Worm (Caenorhabditis elegans) whole organism, L1 larva: ENCODE data around the gene T28D6.6.

Experiments
- C04F5.9 ChIP-seq: sonication (generic microtip); optimal IDR thresholded peaks from 2 replicates; lab custom pipeline; 2016; ENCODE audit warnings: missing genetic modification characterization, missing compliant biosample characterization
- C16A3.4 ChIP-seq: fragments of 150-350 bp; optimal IDR thresholded peaks from 2 replicates; lab custom pipeline; 2014; ENCODE audit warnings: missing biosample characterization, missing genetic modification characterization
- Y116A8C.19 ChIP-seq: sonication (generic microtip); optimal IDR thresholded peaks from 2 replicates; lab custom pipeline; 2016; ENCODE audit warnings: missing compliant biosample characterization, missing genetic modification characterization, borderline replicate concordance
- ama-1 ChIP-seq: fragments of 150-350 bp; optimal IDR thresholded peaks from 2 replicates; lab custom pipeline; 2014
- ceh-63 ChIP-seq: fragments of 200-800 bp; sonication (Bioruptor generic); optimal IDR thresholded peaks from 2 replicates; lab custom pipeline; 2018; ENCODE audit warnings: mild to moderate bottlenecking, missing genetic modification characterization, missing compliant biosample characterization
- ceh-82 ChIP-seq, 3 experiments: fragments of 150-350 bp in 1 of 3; sonication (generic microtip) in 2 of 3; optimal IDR thresholded peaks; 2 replicates each; lab custom pipeline; 2014 to 2017; ENCODE audit warnings: missing biosample characterization in 3 of 3, missing genetic modification characterization in 3 of 3
- ceh-90 ChIP-seq: sonication (generic microtip); optimal IDR thresholded peaks from 2 replicates; lab custom pipeline; 2016; ENCODE audit warnings: missing genetic modification characterization, missing compliant biosample characterization
- ces-1 ChIP-seq: fragments of 150-350 bp; optimal IDR thresholded peaks from 2 replicates; lab custom pipeline; 2014; ENCODE audit warnings: missing biosample characterization, missing genetic modification reagents, missing genetic modification characterization
- dpl-1 ChIP-seq, 3 experiments: fragments of 150-350 bp in 2 of 3; sonication (generic microtip) in 1 of 3; optimal IDR thresholded peaks; 2 replicates each; lab custom pipeline; 2014 to 2017; ENCODE audit warnings: missing biosample characterization in 3 of 3, missing genetic modification characterization in 3 of 3, missing genetic modification reagents in 3 of 3
- efl-1 ChIP-seq, 4 experiments: fragments of 150-350 bp; optimal IDR thresholded peaks in 3 of 4; peaks in 1 of 4; 1 replicate in 1 of 4; 2 replicates in 3 of 4; lab custom pipeline; 2014; ENCODE audit warnings: missing biosample characterization in 2 of 4, missing genetic modification characterization in 2 of 4, missing genetic modification reagents in 2 of 4
- efl-3 ChIP-seq: fragments of 200-800 bp; sonication (Bioruptor generic); optimal IDR thresholded peaks from 2 replicates; lab custom pipeline; 2018; ENCODE audit warnings: mild to moderate bottlenecking, missing genetic modification characterization, missing compliant biosample characterization
- elt-3 ChIP-seq, 6 experiments: fragments of 150-350 bp in 1 of 6; sonication (generic microtip); optimal IDR thresholded peaks; 2 replicates each; lab custom pipeline; 2017 to 2018; ENCODE audit warnings: missing biosample characterization in 6 of 6, missing genetic modification characterization in 6 of 6, inconsistent platforms in 1 of 6
- ets-5 ChIP-seq: fragments of 200-800 bp; sonication (Bioruptor generic); IDR thresholded peaks from 2 replicates; pipeline ENCODE4 v1.3.6; 2022; ENCODE audit warnings: missing genetic modification characterization, missing compliant biosample characterization
- fkh-4 ChIP-seq: sonication (generic microtip); optimal IDR thresholded peaks from 2 replicates; lab custom pipeline; 2016; ENCODE audit warnings: missing compliant biosample characterization, missing genetic modification characterization, borderline replicate concordance
- irx-1 ChIP-seq: sonication (generic microtip); optimal IDR thresholded peaks from 2 replicates; lab custom pipeline; 2016; ENCODE audit warnings: missing genetic modification characterization, missing compliant biosample characterization
- lin-14 ChIP-seq: fragments of 200-800 bp; sonication (Bioruptor generic); optimal IDR thresholded peaks from 2 replicates; lab custom pipeline; 2018; ENCODE audit warnings: mild to moderate bottlenecking, missing genetic modification characterization, moderate library complexity, missing compliant biosample characterization
- lin-15B ChIP-seq: fragments of 150-350 bp; sonication (generic microtip); optimal IDR thresholded peaks from 3 replicates; lab custom pipeline; 2014; ENCODE audit warnings: missing biosample characterization, missing genetic modification characterization
- lin-35 ChIP-seq, 2 experiments: fragments of 150-350 bp; optimal IDR thresholded peaks; 2 replicates each; lab custom pipeline; 2014; ENCODE audit warnings: missing biosample characterization in 2 of 2, missing genetic modification characterization in 2 of 2, missing genetic modification reagents in 2 of 2
- lsy-2 ChIP-seq, 2 experiments: fragments of 150-350 bp; optimal IDR thresholded peaks; 2 replicates each; lab custom pipeline; 2014; ENCODE audit warnings: missing biosample characterization in 2 of 2, missing genetic modification characterization in 2 of 2
- mab-9 ChIP-seq: fragments of 200-800 bp; sonication (Bioruptor generic); IDR thresholded peaks from 2 replicates; pipeline ENCODE4 v1.3.6; 2022; ENCODE audit warnings: missing genetic modification reagents, missing genetic modification characterization, missing compliant biosample characterization
- mef-2 ChIP-seq: fragments of 150-350 bp; optimal IDR thresholded peaks from 2 replicates; lab custom pipeline; 2014; ENCODE audit warnings: missing biosample characterization, missing genetic modification characterization
- nhr-19 ChIP-seq: fragments of 200-800 bp; sonication (Bioruptor generic); conservative IDR thresholded peaks from 2 replicates; pipeline ENCODE4 v1.3.6; 2022; ENCODE audit warnings: missing genetic modification characterization, missing compliant biosample characterization
- nhr-71 ChIP-seq: sonication (generic microtip); optimal IDR thresholded peaks from 2 replicates; lab custom pipeline; 2016; ENCODE audit warnings: mild to moderate bottlenecking, missing genetic modification characterization, moderate library complexity, missing compliant biosample characterization
- pax-3 ChIP-seq: fragments of 200-800 bp; sonication (Bioruptor generic); optimal IDR thresholded peaks from 2 replicates; lab custom pipeline; 2018; ENCODE audit warnings: mild to moderate bottlenecking, missing genetic modification characterization, moderate library complexity, missing compliant biosample characterization
- skn-1 ChIP-seq: fragments of 150-350 bp; optimal IDR thresholded peaks from 2 replicates; lab custom pipeline; 2014; ENCODE audit warnings: missing biosample characterization, missing genetic modification characterization
- snu-23 ChIP-seq: sonication (generic microtip); optimal IDR thresholded peaks from 2 replicates; lab custom pipeline; 2016; ENCODE audit warnings: missing genetic modification characterization, missing compliant biosample characterization
- swsn-7 ChIP-seq: sonication (generic microtip); optimal IDR thresholded peaks from 2 replicates; lab custom pipeline; 2016; ENCODE audit warnings: missing genetic modification characterization, missing compliant biosample characterization
- unc-98 ChIP-seq: fragments of 200-800 bp; sonication (Bioruptor generic); IDR thresholded peaks from 2 replicates; pipeline ENCODE4 v1.3.6; 2022; ENCODE audit warnings: missing genetic modification characterization, missing compliant biosample characterization
- ztf-11 ChIP-seq, 2 experiments: sonication (generic microtip); optimal IDR thresholded peaks; 2 replicates each; lab custom pipeline; 2016 to 2017; ENCODE audit warnings: missing genetic modification characterization in 2 of 2, missing biosample characterization in 1 of 2, missing compliant biosample characterization in 1 of 2
- ztf-4 ChIP-seq: fragments of 150-350 bp; optimal IDR thresholded peaks from 2 replicates; lab custom pipeline; 2014; ENCODE audit warnings: missing biosample characterization, missing genetic modification characterization

T28D6.6 gene

DNA sequence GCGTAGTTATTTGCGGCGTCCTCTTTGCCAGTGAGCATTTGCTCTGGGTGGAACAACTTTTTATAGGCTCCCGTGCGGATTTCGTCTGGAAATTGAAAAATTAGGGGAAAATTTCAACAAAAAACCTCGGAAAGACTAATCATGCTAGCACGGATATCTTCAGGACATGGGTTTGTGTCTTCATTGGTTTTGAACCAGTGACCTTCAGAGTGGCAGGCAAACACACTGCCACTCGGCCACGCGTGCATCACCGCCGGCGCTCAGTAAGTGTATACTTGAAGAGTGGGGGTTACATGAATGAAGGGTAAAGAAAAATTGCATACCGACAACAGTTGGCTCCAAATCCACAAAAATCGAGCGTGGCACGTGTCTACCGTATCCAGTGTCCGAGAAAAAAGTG is 28.3 kb upstream of the T28D6.6 start (continued):
- peak; percentile 60 for TF ChIP-seq irx-1 (tag; lab: Kevin White, UChicago)
- no peak for TF ChIP-seq ceh-63
- TF ChIP-seq skn-1 (tag; lab: Kevin White, UChicago), result peak; percentile 33
- TF ChIP-seq ceh-82 (tag; optimal IDR thresholded peaks at IDR 0.05; lab: Kevin White, UChicago), result peak; percentile 41 to 82 (median 49)
- TF ChIP-seq ztf-4, result no peak
- no peak for TF ChIP-seq efl-3 (GFP tag; lab: Kevin White, UChicago)

- no peak for TF ChIP-seq ets-5 (GFP tag; lab: Robert Waterston, UW)
- TF ChIP-seq elt-3 (tag; optimal IDR thresholded peaks at IDR 0.05; lab: Kevin White, UChicago), result peak in 1 of 6 experiments; percentile 1
- TF ChIP-seq lin-35 (GFP tag; optimal IDR thresholded peaks at IDR 0.05; lab: Kevin White, UChicago), result no peak
- no peak for TF ChIP-seq snu-23 (GFP tag; lab: Kevin White, UChicago)
Measured at ce11 chrIII:11366467-11366866, 23.6 kb upstream of the T28D6.6 start, which contains the start of gene T28D6.3. Gene T28D6.3 (plus strand): TSS chrIII:11366767.

DNA sequence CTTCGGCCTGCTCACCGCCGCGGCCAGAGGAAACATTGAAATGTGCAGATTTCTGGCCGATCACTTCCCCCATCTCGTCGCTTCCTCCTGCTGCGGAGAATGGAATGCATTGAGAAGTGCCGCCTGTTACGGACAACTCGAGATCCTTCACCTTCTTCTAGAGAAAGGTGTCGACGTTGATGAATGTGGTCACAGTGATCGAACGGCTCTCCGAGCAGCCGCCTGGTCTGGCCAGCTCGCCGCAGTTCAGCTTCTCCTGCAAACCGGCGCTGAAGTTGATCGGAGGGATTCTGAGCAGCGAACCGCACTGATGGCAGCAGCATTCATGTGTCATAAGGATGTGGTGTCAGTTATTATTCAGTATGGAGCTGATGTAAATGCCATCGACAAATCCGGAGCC is 20.0 kb upstream of the T28D6.6 start:
- TF ChIP-seq efl-1 (optimal IDR thresholded peaks at IDR 0.05; lab: Kevin White, UChicago) (no peak), efl-1 (GFP tag; optimal IDR thresholded peaks at IDR 0.05 in 1 of 2; lab: Kevin White, UChicago) (peak in 1 of 2 experiments; percentile 37), unc-98 (GFP tag; lab: Robert Waterston, UW) (no peak)

DNA sequence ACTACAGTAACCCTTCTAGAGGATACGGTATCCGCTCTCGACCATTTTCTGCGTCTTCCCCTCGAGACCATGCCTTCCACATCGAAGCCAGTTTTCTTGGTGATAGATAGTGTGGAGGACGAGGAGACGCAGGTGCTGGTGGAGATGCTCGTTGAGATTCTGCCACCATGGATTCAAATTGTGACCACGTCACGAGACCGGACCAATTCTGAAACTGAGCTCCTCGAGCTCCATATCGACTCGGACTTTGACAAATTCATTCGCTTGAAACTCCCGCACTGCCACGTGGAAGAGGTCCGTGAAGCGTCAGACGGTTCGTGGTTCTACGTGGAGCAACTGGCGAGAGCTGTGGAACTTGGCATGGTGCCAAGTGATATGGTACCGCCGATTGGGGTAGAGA is 18.5 kb upstream of the T28D6.6 start:
- TF ChIP-seq ztf-11 (tag; optimal IDR thresholded peaks at IDR 0.05; lab: Kevin White, UChicago) (no peak), ama-1 (no peak), snu-23 (GFP tag; lab: Kevin White, UChicago) (no peak), lsy-2 (tag; optimal IDR thresholded peaks at IDR 0.05; lab: Kevin White, UChicago) (no peak), efl-1 (optimal IDR thresholded peaks at IDR 0.05; lab: Kevin White, UChicago) (no peak), efl-1 (GFP tag; optimal IDR thresholded peaks at IDR 0.05 in 1 of 2; lab: Kevin White, UChicago) (peak in 1 of 2 experiments; percentile 70), C16A3.4 (tag; lab: Kevin White, UChicago) (no peak), ces-1 (no peak), C04F5.9 (tag; lab: Kevin White, UChicago) (no peak)

ce11 chrIII:11360156-11360555 is 17.2 kb upstream of the T28D6.6 start, which contains the start of gene T28D6.4:
Gene T28D6.4 (plus strand): TSS chrIII:11360456.
- TF ChIP-seq lin-14 (GFP tag; lab: Kevin White, UChicago), result peak; percentile 3
- no peak for TF ChIP-seq mef-2 (tag; lab: Kevin White, UChicago)
- TF ChIP-seq fkh-4 (tag; lab: Kevin White, UChicago), result no peak
- TF ChIP-seq, all 84 proteins: peak for 1

- TF ChIP-seq nhr-19 (GFP tag; lab: Robert Waterston, UW), result no peak
- no peak for TF ChIP-seq ces-1
- TF ChIP-seq dpl-1 (GFP tag; optimal IDR thresholded peaks at IDR 0.05; lab: Kevin White, UChicago), result no peak
- TF ChIP-seq pax-3 (tag; lab: Kevin White, UChicago), result no peak
- TF ChIP-seq ztf-4, result no peak
- TF ChIP-seq swsn-7 (tag; lab: Kevin White, UChicago), result no peak
- TF ChIP-seq nhr-71 (tag; lab: Kevin White, UChicago), result no peak
- no peak for TF ChIP-seq mab-9 (GFP tag; lab: Robert Waterston, UW)
- no peak for TF ChIP-seq Y116A8C.19 (tag; lab: Kevin White, UChicago)
- no peak for TF ChIP-seq lin-15B (tag; lab: Kevin White, UChicago)
- no peak for TF ChIP-seq C16A3.4 (tag; lab: Kevin White, UChicago)
- no peak for TF ChIP-seq unc-98 (GFP tag; lab: Robert Waterston, UW)
- TF ChIP-seq ceh-90 (tag; lab: Kevin White, UChicago), result no peak
Measured at ce11 chrIII:11359422-11359821, 16.5 kb upstream of the T28D6.6 start.
